Worm (Caenorhabditis elegans) whole organism, L4/young adult: Measurements from ENCODE around the gene chil-21.

Experiments used
- W03F9.2 ChIP-seq: fragments of 150-350 bp; optimal IDR thresholded peaks from 2 replicates; lab custom pipeline; 2014; ENCODE audit warnings: missing biosample characterization, missing genetic modification characterization
- dao-5 ChIP-seq: sonication (generic microtip); optimal IDR thresholded peaks from 2 replicates; lab custom pipeline; 2016; ENCODE audit warnings: missing genotype, missing genetic modification characterization, moderate library complexity, missing compliant biosample characterization
- him-1 ChIP-seq: sonication (generic microtip); optimal IDR thresholded peaks from 2 replicates; lab custom pipeline; 2016; ENCODE audit warnings: missing genotype, missing genetic modification reagents, missing genetic modification characterization, missing compliant biosample characterization

- TF ChIP-seq dao-5 (tag; lab: Kevin White, UChicago) (no peak), him-1 (tag; lab: Kevin White, UChicago) (no peak), W03F9.2 (no peak)
These were observed 35.5 kb upstream of the chil-21 start for ce11 chrII:9497309-9497708.
